Worm (Caenorhabditis elegans): Measurements from ENCODE around the gene C25F9.10.

- no peak for TF ChIP-seq snpc-4 (tag; optimal IDR thresholded peaks at IDR 0.05)
- TF ChIP-seq lsy-2 (tag; optimal IDR thresholded peaks at IDR 0.05), result no peak
- no peak for TF ChIP-seq unc-62 (GFP tag; optimal IDR thresholded peaks at IDR 0.05)
- no peak for TF ChIP-seq unc-39 (tag; optimal IDR thresholded peaks at IDR 0.05)
- no peak for TF ChIP-seq nhr-237 (tag; optimal IDR thresholded peaks at IDR 0.05)
- TF ChIP-seq mab-5 (tag; optimal IDR thresholded peaks at IDR 0.05), result no peak
- no peak for TF ChIP-seq bed-3 (GFP tag; optimal IDR thresholded peaks at IDR 0.05)
- no peak for TF ChIP-seq ces-1 (GFP tag; optimal IDR thresholded peaks at IDR 0.05)
- TF ChIP-seq sem-2 (GFP tag; optimal IDR thresholded peaks at IDR 0.05), result no peak
- TF ChIP-seq nhr-76 (tag; optimal IDR thresholded peaks at IDR 0.05), result no peak
- TF ChIP-seq ztf-11 (tag; optimal IDR thresholded peaks at IDR 0.05), result no peak
- TF ChIP-seq elt-3 (tag; optimal IDR thresholded peaks at IDR 0.05), result no peak
Measured at ce11 chrV:19398882-19399281, 6.6 kb upstream of the C25F9.10 start, which contains the start of gene C25F9.13.
